Fruit fly (Drosophila melanogaster) S2 (cell line): Measurements from ENCODE around the gene CG43999.
A peak's percentile ranks its signal among the peaks of the same experiment; 100 is the strongest.

Source experiments
- CG8478 ChIP-seq: fragments of >200 bp; optimal IDR thresholded peaks from 2 replicates; lab custom pipeline; 2018
- CTCF ChIP-seq, 2 experiments: fragments of >200 bp; optimal IDR thresholded peaks; 2 replicates each; lab custom pipeline; 2018

The CG43999 gene

dm6 chr3R:23900092-23900491 is 28.7 kb downstream of the CG43999 start:
- TF ChIP-seq CG8478 (lab: Kevin White, UChicago) (no peak), CTCF (optimal IDR thresholded peaks at IDR 0.05; lab: Kevin White, UChicago) (peak; percentile 57 to 65)

dm6 chr3R:23893460-23893859 is 35.3 kb downstream of the CG43999 start, which contains the start of gene tbrd-1:
Gene tbrd-1 (minus strand): TSS chr3R:23893560.
- TF ChIP-seq CG8478 (lab: Kevin White, UChicago) (no peak), CTCF (optimal IDR thresholded peaks at IDR 0.05; lab: Kevin White, UChicago) (no peak)

- TF ChIP-seq CG8478 (lab: Kevin White, UChicago) (no peak), CTCF (optimal IDR thresholded peaks at IDR 0.05; lab: Kevin White, UChicago) (peak; percentile 97 to 98)
These were observed 37.9 kb downstream of the CG43999 start, which contains the start of gene TfIIA-S for dm6 chr3R:23890886-23891285. Gene TfIIA-S (minus strand): TSS chr3R:23891060.

- TF ChIP-seq CG8478 (lab: Kevin White, UChicago) (no peak), CTCF (optimal IDR thresholded peaks at IDR 0.05; lab: Kevin White, UChicago) (peak; percentile 59 to 63)
These were observed 38.9 kb downstream of the CG43999 start, which contains the start of gene Pli for dm6 chr3R:23889922-23890321. Gene Pli (minus strand): TSS chr3R:23890052.

- TF ChIP-seq CTCF (optimal IDR thresholded peaks at IDR 0.05; lab: Kevin White, UChicago) (no peak), CG8478 (lab: Kevin White, UChicago) (no peak)
These were observed 40.3 kb downstream of the CG43999 start for dm6 chr3R:23888273-23889220.

- TF ChIP-seq CTCF (optimal IDR thresholded peaks at IDR 0.05; lab: Kevin White, UChicago) (no peak), CG8478 (lab: Kevin White, UChicago) (no peak)
These were observed 41.2 kb downstream of the CG43999 start for dm6 chr3R:23887572-23887971.

- no peak for TF ChIP-seq CTCF (optimal IDR thresholded peaks at IDR 0.05; lab: Kevin White, UChicago)
- no peak for TF ChIP-seq CG8478 (lab: Kevin White, UChicago)
These were observed 41.7 kb downstream of the CG43999 start for dm6 chr3R:23887096-23887421.

- no peak for TF ChIP-seq CTCF (optimal IDR thresholded peaks at IDR 0.05; lab: Kevin White, UChicago)
- TF ChIP-seq CG8478 (lab: Kevin White, UChicago), result no peak
These were observed 42.3 kb downstream of the CG43999 start for dm6 chr3R:23886270-23887095.

- TF ChIP-seq CG8478 (lab: Kevin White, UChicago), result no peak
- no peak for TF ChIP-seq CTCF (optimal IDR thresholded peaks at IDR 0.05; lab: Kevin White, UChicago)
These were observed 43.1 kb downstream of the CG43999 start for dm6 chr3R:23885660-23886059.

dm6 chr3R:23885182-23885581 is 43.6 kb downstream of the CG43999 start:
- TF ChIP-seq CTCF (optimal IDR thresholded peaks at IDR 0.05; lab: Kevin White, UChicago) (no peak), CG8478 (lab: Kevin White, UChicago) (no peak)

dm6 chr3R:23884088-23884727 is 44.6 kb downstream of the CG43999 start:
- no peak for TF ChIP-seq CG8478 (lab: Kevin White, UChicago)
- no peak for TF ChIP-seq CTCF (optimal IDR thresholded peaks at IDR 0.05; lab: Kevin White, UChicago)

dm6 chr3R:23880280-23880679 is 48.5 kb downstream of the CG43999 start:
- TF ChIP-seq CTCF (optimal IDR thresholded peaks at IDR 0.05; lab: Kevin White, UChicago) (no peak), CG8478 (lab: Kevin White, UChicago) (no peak)

- TF ChIP-seq CG8478 (lab: Kevin White, UChicago), result no peak
- no peak for TF ChIP-seq CTCF (optimal IDR thresholded peaks at IDR 0.05; lab: Kevin White, UChicago)
These were observed 50.4 kb downstream of the CG43999 start for dm6 chr3R:23878318-23878799.
